Fruit fly (Drosophila melanogaster): Measurements from ENCODE around the gene Lrp4.

Lrp4 gene

DNA sequence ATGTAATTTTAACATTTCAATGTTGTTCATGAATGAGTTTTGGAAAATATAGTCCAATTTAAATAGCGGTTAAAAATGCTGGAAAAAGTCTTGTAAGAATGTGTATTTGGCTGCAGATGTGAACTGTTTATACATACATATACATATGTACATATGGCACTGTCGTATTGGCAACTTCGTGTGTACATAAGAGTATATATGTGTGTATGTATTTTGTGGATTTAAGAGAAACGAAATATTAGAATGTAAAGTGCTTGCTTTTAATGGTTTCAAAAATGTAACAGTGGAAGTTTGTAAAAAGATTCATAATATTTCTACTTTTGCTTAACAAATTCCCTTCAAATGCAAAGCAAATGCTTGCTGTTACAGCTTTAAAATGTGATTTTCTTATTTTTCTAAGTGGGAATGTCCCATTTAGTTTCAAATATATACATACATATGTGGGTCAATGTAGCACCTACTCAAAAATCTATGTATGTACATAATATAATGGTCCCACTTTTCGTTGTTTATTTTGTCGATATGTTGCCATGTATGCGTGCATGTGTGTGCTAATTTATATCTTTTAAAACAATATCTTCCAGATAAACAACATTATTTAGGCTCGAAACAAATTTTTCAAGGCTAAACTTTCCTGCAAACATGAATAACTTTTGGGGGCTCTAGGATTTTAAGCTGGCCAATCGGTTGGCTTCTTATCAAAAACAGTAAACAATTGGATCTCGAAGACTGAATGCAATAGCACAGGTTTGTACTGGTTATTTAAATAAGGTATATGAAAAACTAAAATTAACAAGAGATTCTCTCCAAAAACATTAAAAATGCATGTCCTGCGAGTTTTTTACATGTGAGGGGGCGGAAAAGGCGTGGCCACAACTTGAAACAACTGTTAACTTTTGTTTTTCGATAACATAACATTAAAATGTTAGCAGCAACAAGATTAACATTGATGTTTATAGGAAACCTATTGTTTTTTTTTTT lies 39.6 kb upstream of the Lrp4 start (continued):
- TF ChIP-seq CG31441 (GFP tag; IDR thresholded peaks at IDR 0.05), result no peak
- peak; percentile 18 for TF ChIP-seq CG10462 (GFP tag; optimal IDR thresholded peaks at IDR 0.05)
- peak; percentile 85 for TF ChIP-seq Fer3 (tag; optimal IDR thresholded peaks at IDR 0.05)
- TF ChIP-seq corto (GFP tag; optimal IDR thresholded peaks at IDR 0.05), result no peak
- peak; percentile 48 for TF ChIP-seq CG10654 (GFP tag; optimal IDR thresholded peaks at IDR 0.05)
- peak; percentile 85 for TF ChIP-seq CG4328 (GFP tag; optimal IDR thresholded peaks at IDR 0.05)
- TF ChIP-seq CG11723 (GFP tag; optimal IDR thresholded peaks at IDR 0.05), result no peak
- TF ChIP-seq CG10209 (GFP tag; optimal IDR thresholded peaks at IDR 0.05), result peak; percentile 77
- TF ChIP-seq CG9727 (GFP tag; optimal IDR thresholded peaks at IDR 0.05), result peak; percentile 63
- TF ChIP-seq dpn (GFP tag; optimal IDR thresholded peaks at IDR 0.05), result peak in 1 of 2 experiments; percentile 58
- TF ChIP-seq CG10979 (tag; optimal IDR thresholded peaks at IDR 0.05), result no peak
- TF ChIP-seq CG8924 (tag; optimal IDR thresholded peaks at IDR 0.05), result peak; percentile 6
- TF ChIP-seq CG12744 (GFP tag; optimal IDR thresholded peaks at IDR 0.05), result peak; percentile 60
- TF ChIP-seq CG17385 (GFP tag; optimal IDR thresholded peaks at IDR 0.05), result peak; percentile 69
- TF ChIP-seq peb (GFP tag; IDR thresholded peaks at IDR 0.05), result no peak
- TF ChIP-seq Elba2 (GFP tag; optimal IDR thresholded peaks at IDR 0.05), result peak; percentile 74
- TF ChIP-seq CG3726 (GFP tag; IDR thresholded peaks at IDR 0.05), result no peak
- TF ChIP-seq bigmax (GFP tag; optimal IDR thresholded peaks at IDR 0.05), result peak; percentile 32
- TF ChIP-seq Six4 (GFP tag; optimal IDR thresholded peaks at IDR 0.05), result no peak
- 0 out of 2 replicates have a peak, but pooled peaks have one; percentile 9 for TF ChIP-seq CG5953 (GFP tag; IDR thresholded peaks at IDR 0.05)
- peak; percentile 38; the same call in 1 of the 2 replicates for TF ChIP-seq Xrp1 (GFP tag; IDR thresholded peaks at IDR 0.05)
- TF ChIP-seq CkIIα-i1 (GFP tag; IDR thresholded peaks at IDR 0.05), result 0 out of 2 replicates have a peak, but pooled peaks have one; percentile 10
- peak; percentile 87 for TF ChIP-seq sens (GFP tag)
- peak; percentile 69 for TF ChIP-seq PHDP (tag; optimal IDR thresholded peaks at IDR 0.05)
- no peak for TF ChIP-seq fru (optimal IDR thresholded peaks at IDR 0.05)
- TF ChIP-seq Side (GFP tag; optimal IDR thresholded peaks at IDR 0.05), result peak; percentile 31
- peak; percentile 27 for TF ChIP-seq disco-r (GFP tag; optimal IDR thresholded peaks at IDR 0.05)
- TF ChIP-seq CHES-1-like (GFP tag; optimal IDR thresholded peaks at IDR 0.05), result peak; percentile 43
- TF ChIP-seq GATAe (GFP tag; conservative IDR thresholded peaks at IDR 0.05), result no peak
- peak; percentile 82; the same call in 2 of the 3 replicates for TF ChIP-seq so (GFP tag; IDR thresholded peaks at IDR 0.05)
- no peak for TF ChIP-seq br (optimal IDR thresholded peaks at IDR 0.05)
- TF ChIP-seq CG33557 (GFP tag; optimal IDR thresholded peaks at IDR 0.05), result peak; percentile 53
- peak; percentile 55 for TF ChIP-seq CG12236 (GFP tag; optimal IDR thresholded peaks at IDR 0.05)
- peak; percentile 67 for TF ChIP-seq CG12104 (GFP tag; optimal IDR thresholded peaks at IDR 0.05)
- TF ChIP-seq onecut (GFP tag; IDR thresholded peaks at IDR 0.05), result peak; percentile 53
- no peak for TF ChIP-seq crol (GFP tag; IDR thresholded peaks at IDR 0.05)
- TF ChIP-seq dan (GFP tag; IDR thresholded peaks at IDR 0.05), result no peak
- peak; percentile 74 for TF ChIP-seq CG6683 (GFP tag; optimal IDR thresholded peaks at IDR 0.05)
- TF ChIP-seq Med (GFP tag), result peak; percentile 92
- TF ChIP-seq bsh (GFP tag; optimal IDR thresholded peaks at IDR 0.05), result peak in 1 of 2 experiments; percentile 53
- peak; percentile 51 for TF ChIP-seq repo (GFP tag; optimal IDR thresholded peaks at IDR 0.05)
- TF ChIP-seq z (GFP tag; IDR thresholded peaks at IDR 0.05), result no peak
- TF ChIP-seq sug (tag; optimal IDR thresholded peaks at IDR 0.05), result no peak
- peak; percentile 80 for TF ChIP-seq HmgZ (tag; optimal IDR thresholded peaks at IDR 0.05)
- peak; percentile 24 for TF ChIP-seq NC2α (GFP tag; optimal IDR thresholded peaks at IDR 0.05)
- TF ChIP-seq Lhr (GFP tag; optimal IDR thresholded peaks at IDR 0.05), result no peak
- peak; percentile 68 for TF ChIP-seq CG12659 (GFP tag; optimal IDR thresholded peaks at IDR 0.05)
- peak; percentile 18 for TF ChIP-seq CG18011 (GFP tag; optimal IDR thresholded peaks at IDR 0.05)
- TF ChIP-seq gt (GFP tag; IDR thresholded peaks at IDR 0.05), result no peak
